Fruit fly (Drosophila melanogaster) whole organism, embryonic: ENCODE data around the gene eIF3l.

Source experiments
- Atf-2 ChIP-seq: fragments of 200-800 bp; sonication (Bioruptor generic); optimal IDR thresholded peaks from 2 replicates; lab custom pipeline; 2016; ENCODE audit warnings: missing biosample characterization, missing genetic modification characterization
- Atf3 ChIP-seq: fragments of 200-800 bp; sonication (Bioruptor generic); optimal IDR thresholded peaks from 3 replicates; lab custom pipeline; 2016; ENCODE audit warnings: missing biosample characterization, missing genetic modification characterization
- CG11696 ChIP-seq: fragments of 200-800 bp; sonication (Bioruptor generic); IDR thresholded peaks from 2 replicates; pipeline ENCODE4 v1.3.6; 2022; ENCODE audit warnings: missing biosample characterization, missing genetic modification characterization
- CG14014 ChIP-seq: fragments of 200-800 bp; sonication (Bioruptor generic); IDR thresholded peaks from 2 replicates; pipeline ENCODE4 v1.3.6; 2022; ENCODE audit warnings: missing biosample characterization, missing genetic modification characterization
- CG14965 ChIP-seq: fragments of 200-800 bp; sonication (Bioruptor generic); optimal IDR thresholded peaks from 2 replicates; lab custom pipeline; 2016; ENCODE audit warnings: missing biosample characterization, missing genetic modification characterization, borderline replicate concordance
- CG1602 ChIP-seq: fragments of 200-800 bp; sonication (Bioruptor generic); optimal IDR thresholded peaks from 3 replicates; lab custom pipeline; 2016; ENCODE audit warnings: missing biosample characterization, missing genetic modification characterization
- CG16813 ChIP-seq: fragments of 200-800 bp; sonication (Bioruptor generic); IDR thresholded peaks from 3 replicates; pipeline ENCODE4 v1.3.6; 2022; ENCODE audit warnings: missing biosample characterization, missing genetic modification characterization; ENCODE audit not compliant: partially characterized antibody
- CG17361 ChIP-seq: fragments of 200-800 bp; sonication (Bioruptor generic); IDR thresholded peaks from 3 replicates; pipeline ENCODE4 v1.3.6; 2022; ENCODE audit warnings: missing biosample characterization, missing genetic modification characterization
- CG18011 ChIP-seq: fragments of 200-800 bp; sonication (Bioruptor generic); optimal IDR thresholded peaks from 2 replicates; lab custom pipeline; 2017; ENCODE audit warnings: missing biosample characterization, missing genetic modification characterization, mild to moderate bottlenecking, moderate library complexity, missing genotype
- CG18764 ChIP-seq: fragments of 200-800 bp; sonication (Bioruptor generic); optimal IDR thresholded peaks from 3 replicates; lab custom pipeline; 2016; ENCODE audit warnings: missing biosample characterization, missing genetic modification characterization
- CG33557 ChIP-seq: fragments of 200-800 bp; sonication (Bioruptor generic); optimal IDR thresholded peaks from 2 replicates; lab custom pipeline; 2019; ENCODE audit warnings: missing biosample characterization, mild to moderate bottlenecking, missing genetic modification characterization, moderate library complexity
- CG34376 ChIP-seq: fragments of 200-800 bp; sonication (Bioruptor generic); optimal IDR thresholded peaks from 2 replicates; lab custom pipeline; 2018; ENCODE audit warnings: missing biosample characterization, mild to moderate bottlenecking, missing genetic modification characterization
- CG3726 ChIP-seq: fragments of 200-800 bp; sonication (Bioruptor generic); IDR thresholded peaks from 3 replicates; pipeline ENCODE4, ENCODE4 v1.3.6; 2022; ENCODE audit warnings: missing biosample characterization, missing genetic modification characterization
- CG3847 ChIP-seq: fragments of 200-800 bp; sonication (Bioruptor generic); IDR thresholded peaks from 2 replicates; pipeline ENCODE4 v1.3.6; 2022; ENCODE audit warnings: missing biosample characterization, missing genetic modification characterization
- CG5953 ChIP-seq: fragments of 200-800 bp; sonication (Bioruptor generic); IDR thresholded peaks from 2 replicates; pipeline ENCODE4 v1.3.6; 2022; ENCODE audit warnings: missing biosample characterization, missing genetic modification characterization
- CG7357 ChIP-seq: fragments of 200-800 bp; sonication (Bioruptor generic); IDR thresholded peaks from 3 replicates; pipeline ENCODE4 v1.3.6; 2022; ENCODE audit warnings: missing biosample characterization, missing genetic modification characterization
- CG9797 ChIP-seq: fragments of 200-800 bp; sonication (Bioruptor generic); optimal IDR thresholded peaks from 3 replicates; lab custom pipeline; 2018; ENCODE audit warnings: missing biosample characterization, mild to moderate bottlenecking, missing genetic modification characterization
- D ChIP-seq, 2 experiments: fragments of 200-800 bp in 1 of 2; fragments of >200 bp in 1 of 2; sonication (Bioruptor generic) in 1 of 2; optimal IDR thresholded peaks; 2 replicates in 1 of 2; 3 replicates in 1 of 2; lab custom pipeline; 2017; ENCODE audit warnings: mild to moderate bottlenecking in 1 of 2, missing biosample characterization in 1 of 2, missing genetic modification characterization in 1 of 2, missing genetic modification reagents in 1 of 2
- Dll ChIP-seq: fragments of 200-800 bp; sonication (Bioruptor generic); IDR thresholded peaks from 4 replicates; pipeline ENCODE4 v1.3.6; 2022; ENCODE audit warnings: missing biosample characterization, missing genetic modification characterization; ENCODE audit not compliant: partially characterized antibody
- Drgx ChIP-seq: fragments of 200-800 bp; sonication (Bioruptor generic); IDR thresholded peaks from 2 replicates; pipeline ENCODE4 v1.3.6; 2022; ENCODE audit warnings: missing biosample characterization, missing genetic modification characterization
- Eip74EF ChIP-seq, 2 experiments: fragments of 200-800 bp in 1 of 2; fragments of >200 bp in 1 of 2; sonication (Bioruptor generic) in 1 of 2; optimal IDR thresholded peaks; 2 replicates each; lab custom pipeline; 2017 to 2019; ENCODE audit warnings: missing biosample characterization in 2 of 2, missing genetic modification characterization in 2 of 2, mild to moderate bottlenecking in 1 of 2, moderate library complexity in 1 of 2
- Gsc ChIP-seq: fragments of 200-800 bp; sonication (Bioruptor generic); IDR thresholded peaks from 2 replicates; pipeline ENCODE4 v1.3.6; 2022; ENCODE audit warnings: missing biosample characterization, missing genetic modification characterization
- H2.0 ChIP-seq: fragments of 200-800 bp; sonication (Bioruptor generic); IDR thresholded peaks from 2 replicates; pipeline ENCODE4 v1.3.6; 2022; ENCODE audit warnings: missing biosample characterization, missing genetic modification characterization
- Hand ChIP-seq: fragments of 200-800 bp; sonication (Bioruptor generic); optimal IDR thresholded peaks from 2 replicates; lab custom pipeline; 2017; ENCODE audit warnings: mild to moderate bottlenecking, missing biosample characterization, missing genetic modification reagents, missing genetic modification characterization
- Meics ChIP-seq: fragments of 200-800 bp; sonication (Bioruptor generic); optimal IDR thresholded peaks from 2 replicates; lab custom pipeline; 2017; ENCODE audit warnings: missing biosample characterization, mild to moderate bottlenecking, missing genetic modification characterization
- Mrtf ChIP-seq: fragments of 200-800 bp; sonication (Bioruptor generic); IDR thresholded peaks from 3 replicates; pipeline ENCODE4 v1.3.6; 2022; ENCODE audit warnings: missing biosample characterization, missing genetic modification characterization
- NK7.1 ChIP-seq: fragments of 200-800 bp; sonication (Bioruptor generic); optimal IDR thresholded peaks from 3 replicates; lab custom pipeline; 2016; ENCODE audit warnings: missing biosample characterization, missing genetic modification characterization
- Oli ChIP-seq: fragments of 200-800 bp; sonication (Bioruptor generic); optimal IDR thresholded peaks from 2 replicates; lab custom pipeline; 2018; ENCODE audit warnings: missing biosample characterization, mild to moderate bottlenecking, missing genetic modification characterization, moderate library complexity
- Pdp1 ChIP-seq, 2 experiments: fragments of 200-800 bp; sonication (Bioruptor generic); optimal IDR thresholded peaks; 3 replicates each; lab custom pipeline; 2016; ENCODE audit warnings: missing biosample characterization in 2 of 2, missing genetic modification characterization in 2 of 2, mild to moderate bottlenecking in 1 of 2, moderate library complexity in 1 of 2
- Taf1 ChIP-seq: fragments of 200-800 bp; sonication (Bioruptor generic); IDR thresholded peaks from 2 replicates; pipeline ENCODE4 v1.3.6; 2022; ENCODE audit warnings: missing biosample characterization, missing genetic modification characterization
- cato ChIP-seq: fragments of 200-800 bp; sonication (Bioruptor generic); optimal IDR thresholded peaks from 2 replicates; lab custom pipeline; 2016; ENCODE audit warnings: missing biosample characterization, missing genetic modification characterization, borderline replicate concordance
- chn ChIP-seq: fragments of 200-800 bp; sonication (Bioruptor generic); optimal IDR thresholded peaks from 2 replicates; lab custom pipeline; 2016; ENCODE audit warnings: missing biosample characterization, missing genetic modification characterization
- dati ChIP-seq: fragments of 200-800 bp; sonication (Bioruptor generic); IDR thresholded peaks from 2 replicates; pipeline ENCODE4 v1.3.6; 2022; ENCODE audit warnings: missing biosample characterization, missing genetic modification characterization
- disco-r ChIP-seq: fragments of 200-800 bp; sonication (Bioruptor generic); optimal IDR thresholded peaks from 2 replicates; lab custom pipeline; 2016; ENCODE audit warnings: missing biosample characterization, missing genetic modification characterization
- fd102C ChIP-seq: fragments of 200-800 bp; sonication (Bioruptor generic); optimal IDR thresholded peaks from 2 replicates; lab custom pipeline; 2018; ENCODE audit warnings: missing biosample characterization, mild to moderate bottlenecking, missing genetic modification characterization, moderate library complexity
- gce ChIP-seq: fragments of 200-800 bp; sonication (Bioruptor generic); IDR thresholded peaks from 3 replicates; pipeline ENCODE4 v1.3.6; 2022; ENCODE audit warnings: missing biosample characterization, missing genetic modification characterization
- gcm2 ChIP-seq: fragments of 200-800 bp; sonication (Bioruptor generic); optimal IDR thresholded peaks from 2 replicates; lab custom pipeline; 2016; ENCODE audit warnings: missing biosample characterization, missing genetic modification characterization
- grn ChIP-seq: fragments of 200-800 bp; sonication (Bioruptor generic); optimal IDR thresholded peaks from 3 replicates; lab custom pipeline; 2017; ENCODE audit warnings: missing biosample characterization, missing genetic modification characterization
- her ChIP-seq: fragments of 200-800 bp; sonication (Bioruptor generic); optimal IDR thresholded peaks from 2 replicates; lab custom pipeline; 2016; ENCODE audit warnings: missing biosample characterization, missing genetic modification characterization
- jigr1 ChIP-seq: fragments of 200-800 bp; sonication (Bioruptor generic); IDR thresholded peaks from 3 replicates; pipeline ENCODE4 v1.3.6; 2022; ENCODE audit warnings: missing biosample characterization, missing genetic modification characterization
- kay ChIP-seq: fragments of 200-800 bp; sonication (Bioruptor generic); optimal IDR thresholded peaks from 2 replicates; lab custom pipeline; 2016; ENCODE audit warnings: missing biosample characterization, missing genetic modification characterization
- lilli ChIP-seq: fragments of 200-800 bp; sonication (Bioruptor generic); optimal IDR thresholded peaks from 3 replicates; lab custom pipeline; 2016; ENCODE audit warnings: missing biosample characterization, missing genetic modification characterization
- oc ChIP-seq: fragments of 200-800 bp; sonication (Bioruptor generic); optimal IDR thresholded peaks from 2 replicates; lab custom pipeline; 2018; ENCODE audit warnings: missing biosample characterization, mild to moderate bottlenecking, missing genetic modification characterization, moderate library complexity
- org-1 ChIP-seq: fragments of 200-800 bp; sonication (Bioruptor generic); optimal IDR thresholded peaks from 2 replicates; lab custom pipeline; 2017; ENCODE audit warnings: missing biosample characterization, missing genetic modification characterization
- p53 ChIP-seq: fragments of 200-800 bp; sonication (Bioruptor generic); optimal IDR thresholded peaks from 2 replicates; lab custom pipeline; 2016; ENCODE audit warnings: missing biosample characterization, missing genetic modification characterization
- sens ChIP-seq: fragments of 200-800 bp; sonication (Bioruptor generic); peaks from one replicate; lab custom pipeline; 2016; ENCODE audit warnings: missing biosample characterization, missing genetic modification characterization
- sens-2 ChIP-seq: fragments of 200-800 bp; sonication (Bioruptor generic); IDR thresholded peaks from 2 replicates; pipeline ENCODE4 v1.3.6; 2022; ENCODE audit warnings: missing biosample characterization, missing genetic modification characterization
- stwl ChIP-seq: fragments of 200-800 bp; sonication (Bioruptor generic); optimal IDR thresholded peaks from 3 replicates; lab custom pipeline; 2018; ENCODE audit warnings: missing biosample characterization, mild to moderate bottlenecking, missing genetic modification characterization, moderate library complexity
- vnd ChIP-seq: fragments of 200-800 bp; sonication (Bioruptor generic); IDR thresholded peaks from 3 replicates; pipeline ENCODE4 v1.3.6; 2022; ENCODE audit warnings: missing biosample characterization, missing genetic modification characterization; ENCODE audit not compliant: partially characterized antibody

The eIF3l gene

DNA sequence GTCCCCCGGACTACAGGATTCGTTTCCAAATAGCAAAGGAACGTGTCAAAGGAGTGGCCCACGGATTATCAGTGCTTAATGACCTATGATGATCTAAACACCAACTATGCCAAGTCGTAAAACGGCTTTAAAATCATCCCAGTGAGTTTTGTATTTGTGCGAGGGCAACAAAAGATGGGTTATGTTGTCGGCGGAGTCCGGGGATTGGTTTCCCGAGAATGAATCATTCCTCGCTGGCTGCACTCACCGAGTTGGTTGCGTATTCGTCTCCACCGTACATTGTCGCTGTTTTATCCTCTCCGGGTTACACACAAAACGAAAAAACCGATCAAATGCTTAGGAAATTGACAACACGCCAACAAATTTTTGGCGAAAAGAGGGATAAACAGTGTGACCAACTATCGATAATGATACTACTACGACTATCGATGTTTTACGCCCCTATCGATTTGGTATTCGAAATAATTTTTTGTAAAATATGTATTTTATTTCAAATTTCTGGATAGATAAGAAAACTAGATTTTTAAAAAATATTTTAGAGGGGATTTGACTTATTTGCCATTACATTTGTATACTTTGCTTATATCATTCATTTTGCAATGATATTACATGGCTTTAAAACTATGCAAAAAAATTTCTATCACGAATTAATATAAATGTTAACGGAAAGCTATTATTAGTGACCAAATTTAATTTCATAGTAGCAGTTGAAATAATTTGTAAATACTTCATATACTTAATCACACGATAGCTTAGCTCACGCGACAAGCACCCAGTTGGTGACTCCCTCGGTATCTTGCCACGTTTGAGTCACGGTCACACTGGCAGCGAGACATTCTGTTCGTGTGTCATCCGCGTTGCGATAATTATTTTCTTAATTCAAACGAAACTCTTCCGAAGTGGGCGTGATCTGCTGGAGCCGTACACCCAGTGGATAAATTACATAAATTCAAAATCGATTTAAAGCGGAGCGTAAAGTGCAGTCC lies at the start of gene eIF3l, which contains the start of gene Nrx-IV (continued):
- TF ChIP-seq Hand (GFP tag; lab: Kevin White, UChicago) (no peak), jigr1 (no peak), Eip74EF (GFP tag; optimal IDR thresholded peaks at IDR 0.05; lab: Kevin White, UChicago) (no peak), Gsc (no peak), gcm2 (no peak), stwl (tag; lab: Kevin White, UChicago) (peak; percentile 35), sens (peak; percentile 36), Meics (GFP tag; lab: Kevin White, UChicago) (no peak), Dll (GFP tag; lab: Robert Waterston, UW) (peak; percentile 83), CG14965 (no peak), CG1602 (GFP tag; lab: Kevin White, UChicago) (no peak), CG16813 (GFP tag; lab: Robert Waterston, UW) (peak; percentile 66; the same call in 2 of the 3 replicates), Pdp1 (GFP tag; optimal IDR thresholded peaks at IDR 0.05; lab: Kevin White, UChicago) (no peak), kay (GFP tag; lab: Kevin White, UChicago) (peak; percentile 35), disco-r (no peak), vnd (peak; percentile 64; the same call in 1 of the 3 replicates), dati (GFP tag; lab: Robert Waterston, UW) (no peak), lilli (no peak), gce (no peak), fd102C (GFP tag; lab: Kevin White, UChicago) (no peak), CG3726 (GFP tag; lab: Robert Waterston, UW) (no peak), grn (GFP tag; lab: Kevin White, UChicago) (no peak), CG34376 (no peak), CG18011 (no peak), CG9797 (GFP tag; lab: Kevin White, UChicago) (peak; percentile 77), Taf1 (GFP tag; lab: Robert Waterston, UW) (no peak), CG3847 (GFP tag; lab: Robert Waterston, UW) (no peak), cato (GFP tag; lab: Kevin White, UChicago) (no peak), p53 (GFP tag; lab: Kevin White, UChicago) (no peak), Atf3 (GFP tag; lab: Kevin White, UChicago) (no peak), Atf-2 (GFP tag; lab: Kevin White, UChicago) (no peak), her (no peak), CG17361 (GFP tag; lab: Robert Waterston, UW) (no peak; the same call in 2 of the 3 replicates), H2.0 (GFP tag; lab: Robert Waterston, UW) (no peak), Drgx (GFP tag; lab: Robert Waterston, UW) (no peak), org-1 (no peak), CG14014 (GFP tag; lab: Robert Waterston, UW) (no peak), CG7357 (GFP tag; lab: Robert Waterston, UW) (no peak), D (optimal IDR thresholded peaks at IDR 0.05; lab: Kevin White, UChicago) (no peak), D (GFP tag; optimal IDR thresholded peaks at IDR 0.05; lab: Kevin White, UChicago) (no peak), Oli (tag; lab: Kevin White, UChicago) (no peak), sens-2 (GFP tag; lab: Robert Waterston, UW) (no peak), Mrtf (GFP tag; lab: Robert Waterston, UW) (no peak), NK7.1 (GFP tag; lab: Kevin White, UChicago) (no peak), CG11696 (no peak), chn (GFP tag; lab: Kevin White, UChicago) (no peak), oc (tag; lab: Kevin White, UChicago) (no peak), CG33557 (GFP tag; lab: Kevin White, UChicago) (no peak), CG18764 (GFP tag; lab: Kevin White, UChicago) (no peak), CG5953 (no peak)
